Worm (Caenorhabditis elegans) whole organism, mixed stage, embryonic: ENCODE data around the gene irld-67.

Experiments
- lin-13 ChIP-seq: fragments of 150-350 bp; optimal IDR thresholded peaks from 2 replicates; lab custom pipeline; 2014; ENCODE audit warnings: missing biosample characterization, missing genetic modification characterization
- lsy-2 ChIP-seq: fragments of 150-350 bp; optimal IDR thresholded peaks from 2 replicates; lab custom pipeline; 2014; ENCODE audit warnings: missing biosample characterization, missing genetic modification characterization
- mab-5 ChIP-seq: fragments of 150-350 bp; optimal IDR thresholded peaks from 2 replicates; lab custom pipeline; 2014; ENCODE audit warnings: missing biosample characterization, missing genetic modification characterization
- mep-1 ChIP-seq: fragments of 150-350 bp; optimal IDR thresholded peaks from 2 replicates; lab custom pipeline; 2017; ENCODE audit warnings: missing biosample characterization, missing genetic modification reagents, missing genetic modification characterization, inconsistent platforms
- nhr-237 ChIP-seq: fragments of 150-350 bp; optimal IDR thresholded peaks from 2 replicates; lab custom pipeline; 2014; ENCODE audit warnings: missing biosample characterization, missing genetic modification characterization
- snpc-4 ChIP-seq: fragments of 150-350 bp; optimal IDR thresholded peaks from 2 replicates; lab custom pipeline; 2014; ENCODE audit warnings: missing biosample characterization, missing genetic modification characterization
- sptf-1 ChIP-seq: sonication (generic microtip); optimal IDR thresholded peaks from 2 replicates; lab custom pipeline; 2017; ENCODE audit warnings: mild to moderate bottlenecking, missing genetic modification characterization, moderate library complexity, missing compliant biosample characterization
- unc-39 ChIP-seq: fragments of 150-350 bp; optimal IDR thresholded peaks from 2 replicates; lab custom pipeline; 2014; ENCODE audit warnings: missing biosample characterization, missing genetic modification characterization
- ztf-11 ChIP-seq: fragments of 150-350 bp; optimal IDR thresholded peaks from 2 replicates; lab custom pipeline; 2014; ENCODE audit warnings: missing biosample characterization, missing genetic modification characterization

ce11 chrII:2946438-2946837 lies 12.2 kb upstream of the irld-67 start, which contains the start of gene srw-79:
- no peak for TF ChIP-seq unc-39 (tag; lab: Kevin White, UChicago)
- TF ChIP-seq lsy-2 (tag; lab: Kevin White, UChicago) = no peak
- TF ChIP-seq mab-5 = no peak
- no peak for TF ChIP-seq mep-1 (tag; lab: Kevin White, UChicago)
- no peak for TF ChIP-seq sptf-1 (tag; lab: Kevin White, UChicago)
- no peak for TF ChIP-seq lin-13
- no peak for TF ChIP-seq ztf-11 (tag; lab: Kevin White, UChicago)
- no peak for TF ChIP-seq snpc-4 (tag; lab: Kevin White, UChicago)
- no peak for TF ChIP-seq nhr-237 (tag; lab: Kevin White, UChicago)
